Fruit fly (Drosophila melanogaster): Measurements from ENCODE around the gene ush.

ush gene

DNA sequence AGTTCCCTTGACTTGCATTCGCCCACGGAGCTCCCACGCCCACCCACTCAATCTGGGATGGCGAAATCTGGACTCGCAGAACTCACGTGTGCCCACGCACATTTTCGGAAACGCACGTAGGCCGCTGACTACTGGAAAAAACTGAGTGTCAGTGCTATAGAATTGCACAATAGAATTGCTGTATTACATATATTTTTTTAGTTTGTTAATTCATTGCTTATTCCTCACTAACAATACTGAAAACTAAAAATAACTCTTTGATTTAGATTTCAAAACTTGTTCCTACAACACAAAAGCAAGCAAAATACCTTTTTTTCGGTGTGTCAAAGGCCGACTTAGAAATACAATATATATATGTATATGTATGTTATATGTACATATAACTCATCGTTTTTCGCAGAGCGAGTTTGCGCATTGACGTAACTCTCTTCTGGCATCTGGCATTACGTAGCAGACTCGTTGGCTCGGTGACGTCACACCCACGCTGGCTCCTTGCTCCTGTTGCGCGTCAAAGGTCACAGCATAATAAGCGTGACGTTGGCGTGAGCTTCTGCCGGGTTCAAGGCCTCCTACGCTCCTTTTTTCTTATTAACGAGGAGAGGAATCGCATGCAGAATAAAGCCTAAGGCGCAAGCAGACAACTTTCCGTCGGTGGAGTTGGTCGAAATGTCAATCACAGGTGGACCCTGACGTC, 5.9 kb downstream of the ush start (continued):
- TF ChIP-seq Ets65A (GFP tag) (peak; percentile 93), CG10431 (GFP tag; optimal IDR thresholded peaks at IDR 0.05) (no peak), eyg (GFP tag; optimal IDR thresholded peaks at IDR 0.05) (peak; percentile 65), YL-1 (GFP tag; optimal IDR thresholded peaks at IDR 0.05) (peak; percentile 58), ash1 (GFP tag; optimal IDR thresholded peaks at IDR 0.05) (peak; percentile 35), Sry-β (GFP tag; optimal IDR thresholded peaks at IDR 0.05) (no peak), CG2116 (GFP tag; optimal IDR thresholded peaks at IDR 0.05) (peak; percentile 27), yki (optimal IDR thresholded peaks at IDR 0.05) (no peak), Dad (GFP tag; optimal IDR thresholded peaks at IDR 0.05) (peak; percentile 20), C15 (GFP tag; IDR thresholded peaks at IDR 0.05) (no peak), sqz (GFP tag; optimal IDR thresholded peaks at IDR 0.05) (peak; percentile 51), pros (GFP tag; optimal IDR thresholded peaks at IDR 0.05) (no peak), CG14860 (GFP tag; IDR thresholded peaks at IDR 0.05; ENCODE audit: partially characterized antibody) (no peak), CG15601 (tag; optimal IDR thresholded peaks at IDR 0.05) (peak; percentile 20), lilli (GFP tag; optimal IDR thresholded peaks at IDR 0.05) (peak; percentile 86), CG12299 (tag; optimal IDR thresholded peaks at IDR 0.05) (peak; percentile 74), CG10654 (GFP tag; optimal IDR thresholded peaks at IDR 0.05) (peak; percentile 71), Xrp1 (GFP tag; IDR thresholded peaks at IDR 0.05) (no peak), CoRest (tag; optimal IDR thresholded peaks at IDR 0.05) (peak; percentile 83), CG16815 (GFP tag; optimal IDR thresholded peaks at IDR 0.05) (peak; percentile 48), ab (GFP tag; optimal IDR thresholded peaks at IDR 0.05) (no peak), lbe (GFP tag; optimal IDR thresholded peaks at IDR 0.05) (peak; percentile 13), Atf-2 (GFP tag; optimal IDR thresholded peaks at IDR 0.05) (no peak), CG13296 (GFP tag; optimal IDR thresholded peaks at IDR 0.05) (peak; percentile 88), Neu2 (GFP tag; optimal IDR thresholded peaks at IDR 0.05; ENCODE audit: borderline replicate concordance) (no peak), Hmr (GFP tag; optimal IDR thresholded peaks at IDR 0.05) (peak; percentile 95), CG33213 (GFP tag; optimal IDR thresholded peaks at IDR 0.05) (peak; percentile 62), CG10565 (GFP tag; optimal IDR thresholded peaks at IDR 0.05) (peak; percentile 16), ham (GFP tag; IDR thresholded peaks at IDR 0.05) (no peak), CG7963 (GFP tag; IDR thresholded peaks at IDR 0.05; ENCODE audit: partially characterized antibody) (no peak), CG16863 (GFP tag; optimal IDR thresholded peaks at IDR 0.05) (peak; percentile 10), ato (GFP tag; IDR thresholded peaks at IDR 0.05; ENCODE audit: partially characterized antibody) (no peak), sc (optimal IDR thresholded peaks at IDR 0.05) (no peak), sc (GFP tag; optimal IDR thresholded peaks at IDR 0.05) (no peak), CG10462 (GFP tag; optimal IDR thresholded peaks at IDR 0.05) (no peak), Mrtf (GFP tag; IDR thresholded peaks at IDR 0.05) (no peak), h (optimal IDR thresholded peaks at IDR 0.05) (no peak), CG9817 (tag; optimal IDR thresholded peaks at IDR 0.05) (peak; percentile 82), CG7745 (tag; optimal IDR thresholded peaks at IDR 0.05) (no peak), NK7.1 (GFP tag; optimal IDR thresholded peaks at IDR 0.05) (peak; percentile 44), jing (GFP tag; optimal IDR thresholded peaks at IDR 0.05) (peak; percentile 6), ap (GFP tag; IDR thresholded peaks at IDR 0.05) (no peak), dimm (GFP tag; IDR thresholded peaks at IDR 0.05) (no peak), jigr1 (GFP tag; IDR thresholded peaks at IDR 0.05) (no peak), Dip2 (GFP tag; IDR thresholded peaks at IDR 0.05) (no peak), sr (GFP tag; IDR thresholded peaks at IDR 0.05) (no peak), Nf-YA (GFP tag; IDR thresholded peaks at IDR 0.05) (no peak), trh (GFP tag; optimal IDR thresholded peaks at IDR 0.05) (peak; percentile 35), CG7556 (GFP tag; optimal IDR thresholded peaks at IDR 0.05) (peak; percentile 90), CG1024 (GFP tag; IDR thresholded peaks at IDR 0.05) (no peak), onecut (GFP tag; IDR thresholded peaks at IDR 0.05) (peak; percentile 65), mam (GFP tag; optimal IDR thresholded peaks at IDR 0.05) (peak; percentile 66)

Measured in whole organism, embryonic.